Fruit fly (Drosophila melanogaster) whole organism, wandering third instar larva: ENCODE measurements around the gene RpS5b.

Experiments
- Dif ChIP-seq: fragments of 200-275, 200-300 bp; sonication (Bioruptor generic); optimal IDR thresholded peaks from 2 replicates; lab custom pipeline; 2018; ENCODE audit warnings: missing biosample characterization, missing genetic modification characterization; ENCODE audit not compliant: partially characterized antibody
- dl ChIP-seq, 2 experiments: fragments of 175-275, 200-275 bp in 1 of 2; fragments of 200-275 bp in 1 of 2; sonication (Bioruptor generic); optimal IDR thresholded peaks; lab custom pipeline; 2018; ENCODE audit warnings: mild to moderate bottlenecking in 2 of 2, missing biosample characterization in 2 of 2, missing genetic modification characterization in 2 of 2, moderate library complexity in 2 of 2; ENCODE audit not compliant: partially characterized antibody in 2 of 2, insufficient read depth in 1 of 2
- jim ChIP-seq: fragments of 175-275, 200-325 bp; sonication (Bioruptor generic); optimal IDR thresholded peaks from 2 replicates; lab custom pipeline; 2016; ENCODE audit warnings: missing biosample characterization, mild to moderate bottlenecking, missing genetic modification characterization
- tai ChIP-seq: sonication (Bioruptor generic); optimal IDR thresholded peaks from 2 replicates; lab custom pipeline; 2016; ENCODE audit warnings: missing biosample characterization, missing genetic modification characterization

- no peak for TF ChIP-seq tai (GFP tag; lab: Kevin White, UChicago)
- TF ChIP-seq jim, result no peak
- TF ChIP-seq Dif, result no peak
- TF ChIP-seq dl (GFP tag; optimal IDR thresholded peaks at IDR 0.05; lab: Kevin White, UChicago; ENCODE audit: insufficient read depth in 1 of 2, partially characterized antibody in 2 of 2), result no peak
Measured at dm6 chr3R:14873345-14873744, 28.0 kb downstream of the RpS5b start.
